Fruit fly (Drosophila melanogaster) whole organism, embryonic: ENCODE measurements around the gene nAChRalpha6.
A peak's percentile ranks its signal among the peaks of the same experiment; 100 is the strongest.

Experiments
- Adf1 ChIP-seq: fragments of 200-800 bp; sonication (Bioruptor generic); IDR thresholded peaks from 2 replicates; pipeline ENCODE4 v1.3.6; 2022; ENCODE audit warnings: missing biosample characterization, missing genetic modification characterization
- Atf3 ChIP-seq: fragments of 200-800 bp; sonication (Bioruptor generic); optimal IDR thresholded peaks from 3 replicates; lab custom pipeline; 2016; ENCODE audit warnings: missing biosample characterization, missing genetic modification characterization
- Awh ChIP-seq: fragments of 200-800 bp; sonication (Bioruptor generic); IDR thresholded peaks from 2 replicates; pipeline ENCODE4, ENCODE4 v1.3.6; 2022; ENCODE audit warnings: missing biosample characterization, missing genetic modification characterization
- Bteb2 ChIP-seq: fragments of 200-800 bp; sonication (Bioruptor generic); optimal IDR thresholded peaks from 2 replicates; lab custom pipeline; 2016; ENCODE audit warnings: missing biosample characterization, missing genetic modification characterization
- CG11695 ChIP-seq: fragments of 200-800 bp; sonication (Bioruptor generic); IDR thresholded peaks from 3 replicates; pipeline ENCODE4 v1.3.6; 2022; ENCODE audit warnings: missing biosample characterization, missing genetic modification characterization
- CG11696 ChIP-seq: fragments of 200-800 bp; sonication (Bioruptor generic); IDR thresholded peaks from 2 replicates; pipeline ENCODE4 v1.3.6; 2022; ENCODE audit warnings: missing biosample characterization, missing genetic modification characterization
- CG12219 ChIP-seq: fragments of 200-800 bp; sonication (Bioruptor generic); optimal IDR thresholded peaks from 3 replicates; lab custom pipeline; 2018; ENCODE audit warnings: missing biosample characterization, mild to moderate bottlenecking, missing genetic modification characterization
- CG12236 ChIP-seq: fragments of 200-800 bp; sonication (Bioruptor generic); optimal IDR thresholded peaks from 2 replicates; lab custom pipeline; 2016; ENCODE audit warnings: missing biosample characterization, missing genetic modification characterization
- CG13624 ChIP-seq: fragments of 200-800 bp; sonication (Bioruptor generic); optimal IDR thresholded peaks from 2 replicates; lab custom pipeline; 2016; ENCODE audit warnings: missing biosample characterization, missing genetic modification characterization
- CG13775 ChIP-seq: fragments of 200-800 bp; sonication (Bioruptor generic); optimal IDR thresholded peaks from 3 replicates; lab custom pipeline; 2017; ENCODE audit warnings: missing biosample characterization, mild to moderate bottlenecking, missing genetic modification characterization
- CG1602 ChIP-seq: fragments of 200-800 bp; sonication (Bioruptor generic); optimal IDR thresholded peaks from 3 replicates; lab custom pipeline; 2016; ENCODE audit warnings: missing biosample characterization, missing genetic modification characterization
- CG17829 ChIP-seq: fragments of 200-800 bp; optimal IDR thresholded peaks from 2 replicates; lab custom pipeline; 2019; ENCODE audit warnings: missing biosample characterization, mild to moderate bottlenecking, missing genetic modification characterization, moderate library complexity
- CG2889 ChIP-seq: fragments of 200-800 bp; sonication (Bioruptor generic); IDR thresholded peaks from 3 replicates; pipeline ENCODE4 v1.3.6; 2022; ENCODE audit warnings: missing biosample characterization, missing genetic modification characterization
- CG31388 ChIP-seq: fragments of 200-800 bp; sonication (Bioruptor generic); optimal IDR thresholded peaks from 2 replicates; lab custom pipeline; 2016; ENCODE audit warnings: missing biosample characterization, missing genetic modification characterization
- CG31441 ChIP-seq: fragments of 200-800 bp; sonication (Bioruptor generic); IDR thresholded peaks from 2 replicates; pipeline ENCODE4 v1.3.6; 2022; ENCODE audit warnings: missing biosample characterization, missing genetic modification characterization
- CG3281 ChIP-seq: fragments of 200-800 bp; sonication (Bioruptor generic); optimal IDR thresholded peaks from 3 replicates; lab custom pipeline; 2017; ENCODE audit warnings: missing biosample characterization, mild to moderate bottlenecking, missing genetic modification characterization
- CG33213 ChIP-seq: fragments of 200-800 bp; sonication (Bioruptor generic); optimal IDR thresholded peaks from 3 replicates; lab custom pipeline; 2016; ENCODE audit warnings: missing biosample characterization, missing genetic modification characterization
- CG4404 ChIP-seq: fragments of 200-800 bp; sonication (Bioruptor generic); IDR thresholded peaks from 2 replicates; pipeline ENCODE4 v1.3.6; 2022; ENCODE audit warnings: missing biosample characterization, missing genetic modification characterization
- CG8089 ChIP-seq: fragments of 200-800 bp; sonication (Bioruptor generic); optimal IDR thresholded peaks from 3 replicates; lab custom pipeline; 2016; ENCODE audit warnings: missing biosample characterization, missing genetic modification characterization
- D19A ChIP-seq: fragments of 200-800 bp; optimal IDR thresholded peaks from 3 replicates; lab custom pipeline; 2019; ENCODE audit warnings: missing biosample characterization, mild to moderate bottlenecking, missing genetic modification characterization, moderate library complexity
- Dip3 ChIP-seq: fragments of 200-800 bp; sonication (Bioruptor generic); optimal IDR thresholded peaks from 3 replicates; lab custom pipeline; 2016; ENCODE audit warnings: missing biosample characterization, missing genetic modification characterization
- Ets65A ChIP-seq: fragments of 200-800 bp; sonication (Bioruptor generic); peaks from one replicate; lab custom pipeline; 2016; ENCODE audit warnings: missing biosample characterization, missing genetic modification characterization
- Fer1 ChIP-seq: fragments of 200-800 bp; sonication (Bioruptor generic); optimal IDR thresholded peaks from 2 replicates; lab custom pipeline; 2017; ENCODE audit warnings: missing biosample characterization, mild to moderate bottlenecking, missing genetic modification characterization
- MBD-R2 ChIP-seq: fragments of 200-800 bp; sonication (Bioruptor generic); IDR thresholded peaks from 2 replicates; pipeline ENCODE4 v1.3.6; 2022; ENCODE audit warnings: missing biosample characterization, missing genetic modification characterization
- Mes4 ChIP-seq: fragments of 200-800 bp; sonication (Bioruptor generic); optimal IDR thresholded peaks from 2 replicates; lab custom pipeline; 2016; ENCODE audit warnings: missing biosample characterization, missing genetic modification characterization
- Myb ChIP-seq: fragments of 200-800 bp; sonication (Bioruptor generic); optimal IDR thresholded peaks from 2 replicates; lab custom pipeline; 2016; ENCODE audit warnings: missing biosample characterization, missing genetic modification characterization
- Nf-YB ChIP-seq: fragments of 200-800 bp; sonication (Bioruptor generic); optimal IDR thresholded peaks from 3 replicates; lab custom pipeline; 2019; ENCODE audit warnings: missing biosample characterization, mild to moderate bottlenecking, missing genetic modification characterization, moderate library complexity
- ase ChIP-seq: fragments of 200-800 bp; sonication (Bioruptor generic); IDR thresholded peaks from 3 replicates; pipeline ENCODE4 v1.3.6; 2022; ENCODE audit warnings: missing biosample characterization, missing genetic modification characterization
- az2 ChIP-seq: fragments of 200-800 bp; sonication (Bioruptor generic); optimal IDR thresholded peaks from 3 replicates; lab custom pipeline; 2016; ENCODE audit warnings: missing biosample characterization, missing genetic modification characterization
- cas ChIP-seq: fragments of 200-800 bp; sonication (Bioruptor generic); IDR thresholded peaks from 2 replicates; pipeline ENCODE4 v1.3.6; 2022; ENCODE audit warnings: missing biosample characterization, missing genetic modification characterization
- chinmo ChIP-seq: fragments of 200-800 bp; sonication (Bioruptor generic); IDR thresholded peaks from 4 replicates; pipeline ENCODE4 v1.3.6; 2022; ENCODE audit warnings: missing biosample characterization, missing genetic modification characterization; ENCODE audit not compliant: partially characterized antibody
- crp ChIP-seq, 2 experiments: fragments of 200-800 bp; sonication (Bioruptor generic); optimal IDR thresholded peaks; 2 replicates in 1 of 2; 3 replicates in 1 of 2; lab custom pipeline; 2017; ENCODE audit warnings: missing biosample characterization in 2 of 2, missing genetic modification characterization in 2 of 2, mild to moderate bottlenecking in 1 of 2, moderate library complexity in 1 of 2
- dati ChIP-seq: fragments of 200-800 bp; sonication (Bioruptor generic); IDR thresholded peaks from 2 replicates; pipeline ENCODE4 v1.3.6; 2022; ENCODE audit warnings: missing biosample characterization, missing genetic modification characterization
- dmrt99B ChIP-seq: fragments of 200-800 bp; sonication (Bioruptor generic); optimal IDR thresholded peaks from 2 replicates; lab custom pipeline; 2018; ENCODE audit warnings: missing biosample characterization, mild to moderate bottlenecking, missing genetic modification characterization, moderate library complexity
- fru ChIP-seq: fragments of >200 bp; optimal IDR thresholded peaks from 2 replicates; lab custom pipeline; 2017
- jumu ChIP-seq: fragments of 200-800 bp; sonication (Bioruptor generic); optimal IDR thresholded peaks from 3 replicates; lab custom pipeline; 2016; ENCODE audit warnings: missing biosample characterization, missing genetic modification characterization
- lab ChIP-seq: fragments of 200-800 bp; sonication (Bioruptor generic); optimal IDR thresholded peaks from 3 replicates; lab custom pipeline; 2017; ENCODE audit warnings: missing biosample characterization, missing genetic modification characterization, mild to moderate bottlenecking, moderate library complexity, missing genetic modification reagents
- mld ChIP-seq: fragments of 200-800 bp; sonication (Bioruptor generic); IDR thresholded peaks from 3 replicates; pipeline ENCODE4 v1.3.6; 2022; ENCODE audit warnings: missing biosample characterization, missing genetic modification characterization; ENCODE audit not compliant: partially characterized antibody
- nau ChIP-seq: fragments of 200-800 bp; sonication (Bioruptor generic); optimal IDR thresholded peaks from 3 replicates; lab custom pipeline; 2017; ENCODE audit warnings: missing biosample characterization, mild to moderate bottlenecking, missing genetic modification characterization, missing genetic modification reagents
- nerfin-1 ChIP-seq: fragments of 200-800 bp; sonication (Bioruptor generic); optimal IDR thresholded peaks from 3 replicates; lab custom pipeline; 2019; ENCODE audit warnings: missing biosample characterization, mild to moderate bottlenecking, missing genetic modification characterization, moderate library complexity
- prd ChIP-seq, 3 experiments: fragments of >200 bp in 2 of 3; fragments of 200-800 bp in 1 of 3; sonication (Bioruptor generic) in 1 of 3; optimal IDR thresholded peaks in 2 of 3; IDR thresholded peaks in 1 of 3; 2 replicates in 2 of 3; 3 replicates in 1 of 3; pipeline versions ENCODE4 v1.3.6 to Lab custom; 2017 to 2022; ENCODE audit warnings: missing biosample characterization in 1 of 3, missing genetic modification characterization in 1 of 3
- sd ChIP-seq: fragments of 200-800 bp; sonication (Bioruptor generic); optimal IDR thresholded peaks from 3 replicates; lab custom pipeline; 2018; ENCODE audit warnings: missing biosample characterization, mild to moderate bottlenecking, missing genetic modification characterization, moderate library complexity
- sens ChIP-seq: fragments of 200-800 bp; sonication (Bioruptor generic); peaks from one replicate; lab custom pipeline; 2016; ENCODE audit warnings: missing biosample characterization, missing genetic modification characterization
- so ChIP-seq: fragments of 200-800 bp; sonication (Bioruptor generic); IDR thresholded peaks from 3 replicates; pipeline ENCODE4 v1.3.6; 2022; ENCODE audit warnings: missing biosample characterization, missing genetic modification characterization
- stc ChIP-seq: fragments of 200-800 bp; sonication (Bioruptor generic); IDR thresholded peaks from 2 replicates; pipeline ENCODE4 v1.3.6; 2022; ENCODE audit warnings: missing biosample characterization, missing genetic modification characterization
- trem ChIP-seq: fragments of 200-800 bp; optimal IDR thresholded peaks from 3 replicates; lab custom pipeline; 2019; ENCODE audit warnings: missing biosample characterization, mild to moderate bottlenecking, missing genetic modification characterization, moderate library complexity
- unpg ChIP-seq: fragments of 200-800 bp; sonication (Bioruptor generic); optimal IDR thresholded peaks from 3 replicates; lab custom pipeline; 2018; ENCODE audit warnings: missing biosample characterization, mild to moderate bottlenecking, missing genetic modification characterization, moderate library complexity
- vvl ChIP-seq: fragments of 200-800 bp; sonication (Bioruptor generic); IDR thresholded peaks from 2 replicates; pipeline ENCODE4 v1.3.6; 2022; ENCODE audit warnings: missing biosample characterization, missing genetic modification characterization

Gene nAChRalpha6

DNA sequence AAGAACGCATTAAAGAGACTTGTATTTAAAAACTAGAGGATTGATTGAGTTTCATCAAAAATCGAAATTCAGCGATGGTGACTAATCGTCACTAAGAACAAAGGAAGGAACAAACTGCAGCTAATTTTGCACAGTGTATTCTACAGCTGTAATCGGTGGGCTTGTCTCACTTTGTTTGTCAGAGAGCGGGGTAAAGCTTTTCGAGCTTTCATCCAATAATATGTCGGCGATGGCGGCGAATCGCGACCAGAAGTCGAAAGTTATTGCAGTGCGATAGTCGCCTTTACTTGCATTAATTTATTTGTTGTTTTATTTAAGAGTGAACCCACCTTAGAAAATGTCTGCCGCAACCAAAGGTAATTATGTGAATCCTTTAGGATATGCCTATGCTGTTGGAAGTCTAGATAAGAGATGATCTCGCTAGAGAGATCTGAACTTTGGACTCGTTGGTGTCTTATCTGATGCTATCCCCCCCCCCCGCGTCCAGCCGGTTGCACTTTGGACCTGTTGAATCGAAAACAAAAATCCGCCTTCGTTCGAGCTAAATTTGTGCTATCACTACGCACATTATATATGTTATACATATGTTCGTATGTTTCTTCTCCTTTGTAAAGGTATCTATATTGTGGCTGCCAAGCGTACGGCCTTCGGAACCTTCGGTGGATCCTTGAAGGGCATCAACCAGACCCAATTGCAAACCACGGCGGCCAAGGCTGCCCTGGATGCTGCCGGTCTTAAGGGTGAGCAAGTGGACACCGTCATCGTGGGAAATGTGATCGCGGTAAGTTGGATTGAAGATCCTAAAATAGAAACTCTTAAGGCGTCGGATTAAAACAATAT is 29.2 kb upstream of the nAChRalpha6 start, which contains the start of gene yip2 (continued):
- TF ChIP-seq sd (tag; lab: Kevin White, UChicago) (no peak), cas (GFP tag; lab: Robert Waterston, UW) (0 out of 2 replicates have a peak, but pooled peaks have one; percentile 10), CG12219 (peak; percentile 57), Awh (GFP tag; lab: Robert Waterston, UW) (0 out of 2 replicates have a peak, but pooled peaks have one; percentile 43), D19A (tag; lab: Kevin White, UChicago) (peak; percentile 40), CG33213 (GFP tag; lab: Kevin White, UChicago) (no peak), Dip3 (GFP tag; lab: Kevin White, UChicago) (peak; percentile 52), CG13775 (GFP tag; lab: Kevin White, UChicago) (peak; percentile 17), fru (lab: Kevin White, UChicago) (no peak), dati (GFP tag; lab: Robert Waterston, UW) (peak; percentile 40; the same call in 1 of the 2 replicates), Myb (peak; percentile 32), CG11695 (GFP tag; lab: Robert Waterston, UW) (peak; percentile 63), Mes4 (GFP tag; lab: Kevin White, UChicago) (peak; percentile 20), CG31388 (no peak), ase (GFP tag; lab: Robert Waterston, UW) (peak; percentile 49; the same call in 1 of the 3 replicates), prd (optimal IDR thresholded peaks at IDR 0.05; lab: Kevin White, UChicago) (no peak), prd (GFP tag; IDR thresholded peaks at IDR 0.05; lab: Robert Waterston, UW) (peak; percentile 65), CG31441 (GFP tag; lab: Robert Waterston, UW) (peak; percentile 58; the same call in 1 of the 2 replicates), crp (GFP tag; optimal IDR thresholded peaks at IDR 0.05; lab: Kevin White, UChicago) (peak in 1 of 2 experiments; percentile 84), nau (GFP tag; lab: Kevin White, UChicago) (peak; percentile 74), CG1602 (GFP tag; lab: Kevin White, UChicago) (no peak), MBD-R2 (GFP tag; lab: Robert Waterston, UW) (peak; percentile 32; the same call in 1 of the 2 replicates), CG17829 (tag; lab: Kevin White, UChicago) (peak; percentile 23), so (GFP tag; lab: Robert Waterston, UW) (peak; percentile 80; the same call in 2 of the 3 replicates), Fer1 (peak; percentile 72), sens (GFP tag; lab: Kevin White, UChicago) (peak; percentile 83), CG13624 (GFP tag; lab: Kevin White, UChicago) (peak; percentile 37), Adf1 (peak; percentile 38; the same call in 1 of the 2 replicates), trem (tag; lab: Kevin White, UChicago) (no peak), CG3281 (GFP tag; lab: Kevin White, UChicago) (peak; percentile 57), vvl (GFP tag; lab: Robert Waterston, UW) (peak; percentile 83), CG4404 (GFP tag; lab: Robert Waterston, UW) (no peak), Nf-YB (GFP tag; lab: Kevin White, UChicago) (peak; percentile 29), chinmo (GFP tag; lab: Robert Waterston, UW) (peak; percentile 94), CG2889 (GFP tag; lab: Robert Waterston, UW) (0 out of 3 replicates have a peak, but pooled peaks have one; percentile 25), CG8089 (GFP tag; lab: Kevin White, UChicago) (no peak), stc (GFP tag; lab: Robert Waterston, UW) (peak; percentile 64), CG12236 (GFP tag; lab: Kevin White, UChicago) (peak; percentile 17), jumu (GFP tag; lab: Kevin White, UChicago) (peak; percentile 56), mld (GFP tag; lab: Robert Waterston, UW) (0 out of 3 replicates have a peak, but pooled peaks have one; percentile 33), Ets65A (GFP tag; lab: Kevin White, UChicago) (peak; percentile 26), az2 (peak; percentile 53), lab (GFP tag; lab: Kevin White, UChicago) (peak; percentile 79), nerfin-1 (tag; lab: Kevin White, UChicago) (peak; percentile 3), CG11696 (GFP tag; lab: Robert Waterston, UW) (peak; percentile 32; the same call in 1 of the 2 replicates), dmrt99B (tag; lab: Kevin White, UChicago) (peak; percentile 60), Atf3 (peak; percentile 45), unpg (GFP tag; lab: Kevin White, UChicago) (peak; percentile 69), Bteb2 (peak; percentile 13)
